Worm (Caenorhabditis elegans) whole organism, late embryonic: ENCODE measurements around the gene math-42.
"Not testable (repeated sequence)": the region's sequence is repeated elsewhere in the genome, so short reads cannot be mapped to it uniquely, and the experiment has no call there.

Source experiments
- K02D7.2 ChIP-seq: sonication (generic microtip); optimal IDR thresholded peaks from 2 replicates; lab custom pipeline; 2017; ENCODE audit warnings: mild to moderate bottlenecking, missing genetic modification characterization, missing compliant biosample characterization
- T23F11.4 ChIP-seq: fragments of 200-800 bp; sonication (Bioruptor generic); optimal IDR thresholded peaks from 2 replicates; lab custom pipeline; 2018; ENCODE audit warnings: mild to moderate bottlenecking, missing genetic modification characterization, missing compliant biosample characterization
- ahr-1 ChIP-seq: sonication (generic microtip); optimal IDR thresholded peaks from 2 replicates; lab custom pipeline; 2016; ENCODE audit warnings: missing genetic modification characterization, missing compliant biosample characterization
- ceh-14 ChIP-seq: sonication (generic microtip); optimal IDR thresholded peaks from 2 replicates; lab custom pipeline; 2016; ENCODE audit warnings: missing genotype, missing genetic modification characterization, missing compliant biosample characterization
- ceh-18 ChIP-seq: sonication (generic microtip); optimal IDR thresholded peaks from 2 replicates; lab custom pipeline; 2016; ENCODE audit warnings: missing genetic modification characterization, missing compliant biosample characterization
- ceh-19 ChIP-seq: fragments of 200-800 bp; sonication (Bioruptor generic); optimal IDR thresholded peaks from 2 replicates; lab custom pipeline; 2018; ENCODE audit warnings: mild to moderate bottlenecking, missing genetic modification characterization, missing compliant biosample characterization
- ceh-2 ChIP-seq: sonication (generic microtip); optimal IDR thresholded peaks from 2 replicates; lab custom pipeline; 2016; ENCODE audit warnings: missing genotype, missing genetic modification characterization, missing compliant biosample characterization
- ceh-22 ChIP-seq: sonication (generic microtip); optimal IDR thresholded peaks from 2 replicates; lab custom pipeline; 2017; ENCODE audit warnings: missing biosample characterization, missing genetic modification characterization
- ceh-24 ChIP-seq: sonication (generic microtip); optimal IDR thresholded peaks from 2 replicates; lab custom pipeline; 2016; ENCODE audit warnings: mild to moderate bottlenecking, missing genetic modification characterization, missing compliant biosample characterization
- ceh-30 ChIP-seq: fragments of 150-350 bp; optimal IDR thresholded peaks from 2 replicates; lab custom pipeline; 2014; ENCODE audit warnings: missing biosample characterization, missing genetic modification characterization
- ceh-45 ChIP-seq: fragments of 200-800 bp; sonication (Bioruptor generic); IDR thresholded peaks from 2 replicates; pipeline ENCODE4 v1.3.6; 2022; ENCODE audit warnings: missing genetic modification reagents, missing genetic modification characterization, missing compliant biosample characterization
- ceh-9 ChIP-seq: sonication (generic microtip); optimal IDR thresholded peaks from 2 replicates; lab custom pipeline; 2016; ENCODE audit warnings: mild to moderate bottlenecking, missing genetic modification characterization, inconsistent platforms, missing compliant biosample characterization
- che-1 ChIP-seq: sonication (generic microtip); optimal IDR thresholded peaks from 2 replicates; lab custom pipeline; 2016; ENCODE audit warnings: mild to moderate bottlenecking, missing genetic modification characterization, missing compliant biosample characterization
- dmd-4 ChIP-seq: sonication (generic microtip); optimal IDR thresholded peaks from 2 replicates; lab custom pipeline; 2016; ENCODE audit warnings: borderline replicate concordance, missing genetic modification characterization, missing compliant biosample characterization
- elt-2 ChIP-seq: sonication (generic microtip); optimal IDR thresholded peaks from 2 replicates; lab custom pipeline; 2016; ENCODE audit warnings: missing genetic modification reagents, missing genetic modification characterization, missing compliant biosample characterization
- eyg-1 ChIP-seq: sonication (generic microtip); optimal IDR thresholded peaks from 2 replicates; lab custom pipeline; 2016; ENCODE audit warnings: missing genotype, missing genetic modification characterization, missing compliant biosample characterization
- fax-1 ChIP-seq: sonication (generic microtip); optimal IDR thresholded peaks from 2 replicates; lab custom pipeline; 2016; ENCODE audit warnings: missing genotype, missing genetic modification characterization, missing compliant biosample characterization
- fkh-6 ChIP-seq: sonication (generic microtip); optimal IDR thresholded peaks from 2 replicates; lab custom pipeline; 2016; ENCODE audit warnings: missing genetic modification characterization, missing compliant biosample characterization
- hlh-30 ChIP-seq: sonication (generic microtip); optimal IDR thresholded peaks from 2 replicates; lab custom pipeline; 2017; ENCODE audit warnings: antibody characterized with exemption, missing genetic modification characterization, missing compliant biosample characterization; ENCODE audit not compliant: insufficient read depth
- hlh-6 ChIP-seq: sonication (generic microtip); optimal IDR thresholded peaks from 2 replicates; lab custom pipeline; 2016; ENCODE audit warnings: missing genotype, missing genetic modification characterization, missing compliant biosample characterization
- lim-6 ChIP-seq: sonication (generic microtip); optimal IDR thresholded peaks from 2 replicates; lab custom pipeline; 2016; ENCODE audit warnings: missing genetic modification characterization, missing compliant biosample characterization
- lin-11 ChIP-seq: fragments of 200-800 bp; sonication (Bioruptor generic); optimal IDR thresholded peaks from 2 replicates; lab custom pipeline; 2018; ENCODE audit warnings: mild to moderate bottlenecking, missing genetic modification characterization, missing compliant biosample characterization
- madf-2 ChIP-seq: sonication (generic microtip); optimal IDR thresholded peaks from 2 replicates; lab custom pipeline; 2017; ENCODE audit warnings: missing genetic modification characterization, missing compliant biosample characterization
- nfya-1 ChIP-seq: sonication (generic microtip); optimal IDR thresholded peaks from 2 replicates; lab custom pipeline; 2017; ENCODE audit warnings: missing genetic modification characterization, mild to moderate bottlenecking, missing compliant biosample characterization, antibody characterized with exemption, moderate library complexity
- nhr-11 ChIP-seq: fragments of 150-350 bp; optimal IDR thresholded peaks from 2 replicates; lab custom pipeline; 2014; ENCODE audit warnings: missing biosample characterization, missing genetic modification characterization
- nhr-232 ChIP-seq: sonication (generic microtip); optimal IDR thresholded peaks from 2 replicates; lab custom pipeline; 2016; ENCODE audit warnings: missing genetic modification characterization, missing compliant biosample characterization
- npax-4 ChIP-seq: sonication (generic microtip); optimal IDR thresholded peaks from 2 replicates; lab custom pipeline; 2016; ENCODE audit warnings: missing genetic modification characterization, missing compliant biosample characterization
- pax-1 ChIP-seq: fragments of 150-350 bp; optimal IDR thresholded peaks from 2 replicates; lab custom pipeline; 2014; ENCODE audit warnings: missing biosample characterization, missing genetic modification characterization
- pqm-1 ChIP-seq: sonication (generic microtip); optimal IDR thresholded peaks from 2 replicates; lab custom pipeline; 2016; ENCODE audit warnings: missing genetic modification characterization, missing compliant biosample characterization
- sdc-2 ChIP-seq: sonication (generic microtip); optimal IDR thresholded peaks from 2 replicates; lab custom pipeline; 2016; ENCODE audit warnings: missing genotype, missing genetic modification characterization, missing compliant biosample characterization
- sox-2 ChIP-seq: fragments of 200-800 bp; sonication (Bioruptor generic); IDR thresholded peaks from 2 replicates; pipeline ENCODE4 v1.3.6; 2022; ENCODE audit warnings: missing genetic modification reagents, missing genetic modification characterization, missing compliant biosample characterization
- syd-9 ChIP-seq: sonication (generic microtip); optimal IDR thresholded peaks from 2 replicates; lab custom pipeline; 2016; ENCODE audit warnings: mild to moderate bottlenecking, missing genetic modification characterization, moderate library complexity, missing compliant biosample characterization
- tbx-7 ChIP-seq: sonication (generic microtip); optimal IDR thresholded peaks from 2 replicates; lab custom pipeline; 2016; ENCODE audit warnings: missing genotype, missing genetic modification characterization, missing compliant biosample characterization
- unc-3 ChIP-seq, 2 experiments: fragments of 200-800 bp in 1 of 2; sonication (Bioruptor generic) in 1 of 2; sonication (generic microtip) in 1 of 2; conservative IDR thresholded peaks in 1 of 2; optimal IDR thresholded peaks in 1 of 2; 2 replicates each; pipeline versions ENCODE4 v1.3.6 to Lab custom; 2016 to 2022; ENCODE audit warnings: missing compliant biosample characterization in 2 of 2, missing genetic modification characterization in 2 of 2, missing genetic modification reagents in 1 of 2
- unc-55 ChIP-seq: sonication (generic microtip); optimal IDR thresholded peaks from 2 replicates; lab custom pipeline; 2017; ENCODE audit warnings: missing biosample characterization, missing genetic modification reagents, missing genetic modification characterization

math-42 gene

DNA sequence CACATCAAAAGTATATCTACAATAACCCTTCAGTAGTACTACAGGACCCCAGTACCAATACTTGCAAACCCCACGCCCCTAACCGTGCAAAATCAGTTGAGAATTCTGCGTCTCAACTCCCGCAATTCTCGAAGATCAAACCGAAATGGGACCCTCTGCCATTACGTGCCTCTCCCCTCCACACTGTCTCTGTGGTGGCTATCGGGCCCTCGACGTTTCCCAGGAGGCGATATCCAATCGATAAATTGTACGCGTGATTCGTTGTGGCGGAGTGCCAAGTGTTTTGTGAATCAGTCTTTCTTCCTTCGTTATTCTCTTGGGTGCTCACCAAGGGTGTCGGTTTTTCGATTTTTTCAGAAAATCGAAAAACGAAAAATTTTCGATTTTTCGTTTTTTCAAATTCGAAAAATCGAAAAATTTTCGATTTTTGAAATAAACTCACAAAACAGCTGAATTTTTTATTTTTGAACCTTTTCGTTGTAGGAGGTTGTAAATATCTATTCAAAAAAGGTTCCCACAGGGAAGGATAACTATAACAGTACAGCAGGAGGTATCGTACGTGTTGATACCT is 32.2 kb upstream of the math-42 start, which contains the start of gene F07E5.12:
TSS of gene F07E5.12 (plus strand) at position 521 of the 571 bp plus-strand sequence.
- TF ChIP-seq ahr-1 (tag; lab: Kevin White, UChicago); pqm-1; lim-6 (tag; lab: Kevin White, UChicago): not testable (repeated sequence)

- TF ChIP-seq nhr-232 (tag; lab: Kevin White, UChicago) (no peak), che-1 (tag; lab: Kevin White, UChicago) (no peak), fkh-6 (no peak), ceh-24 (tag; lab: Kevin White, UChicago) (no peak), npax-4 (tag; lab: Kevin White, UChicago) (no peak), ceh-2 (tag; lab: Kevin White, UChicago) (no peak), ceh-14 (tag; lab: Kevin White, UChicago) (no peak), unc-55 (GFP tag; lab: Kevin White, UChicago) (no peak), hlh-6 (tag; lab: Kevin White, UChicago) (no peak), sox-2 (GFP tag; lab: Robert Waterston, UW) (no peak), madf-2 (tag; lab: Kevin White, UChicago) (no peak), T23F11.4 (GFP tag; lab: Kevin White, UChicago) (no peak), nfya-1 (tag; lab: Kevin White, UChicago) (no peak), dmd-4 (tag; lab: Kevin White, UChicago) (no peak)
These were observed 28.3 kb upstream of the math-42 start, which contains the start of gene F07E5.7 for ce11 chrII:2071429-2071828. Gene F07E5.7 (minus strand): TSS chrII:2071529.

ce11 chrII:2075513-2075912 is 24.2 kb upstream of the math-42 start, which contains the start of gene F07E5.8:
Gene F07E5.8 (minus strand): TSS chrII:2075613.
- TF ChIP-seq unc-3 (GFP tag; conservative IDR thresholded peaks at IDR 0.05; lab: Robert Waterston, UW) (no peak), unc-3 (tag; optimal IDR thresholded peaks at IDR 0.05; lab: Kevin White, UChicago) (no peak), ceh-19 (no peak), fax-1 (tag; lab: Kevin White, UChicago) (no peak), tbx-7 (tag; lab: Kevin White, UChicago) (no peak), unc-55 (GFP tag; lab: Kevin White, UChicago) (no peak), nhr-11 (tag; lab: Kevin White, UChicago) (no peak), ceh-22 (tag; lab: Kevin White, UChicago) (no peak), ceh-45 (GFP tag; lab: Robert Waterston, UW) (no peak), syd-9 (tag; lab: Kevin White, UChicago) (no peak), K02D7.2 (tag; lab: Kevin White, UChicago) (no peak), ceh-30 (tag; lab: Kevin White, UChicago) (no peak), sdc-2 (tag; lab: Kevin White, UChicago) (no peak), pax-1 (tag; lab: Kevin White, UChicago) (no peak), eyg-1 (tag; lab: Kevin White, UChicago) (no peak), ceh-18 (no peak), lin-11 (no peak), ceh-9 (no peak), nfya-1 (tag; lab: Kevin White, UChicago) (no peak), elt-2 (tag; lab: Kevin White, UChicago) (no peak)
- TF ChIP-seq, all 69 proteins: peak for 0

ce11 chrII:2076467-2076866 is 23.3 kb upstream of the math-42 start:
- TF ChIP-seq pax-1 (tag; lab: Kevin White, UChicago) = no peak
- no peak for TF ChIP-seq ceh-2 (tag; lab: Kevin White, UChicago)
- no peak for TF ChIP-seq ceh-14 (tag; lab: Kevin White, UChicago)
- TF ChIP-seq hlh-30 (tag; lab: Kevin White, UChicago) = no peak
